Fruit fly (Drosophila melanogaster): ENCODE data around the gene Pex1.

DNA sequence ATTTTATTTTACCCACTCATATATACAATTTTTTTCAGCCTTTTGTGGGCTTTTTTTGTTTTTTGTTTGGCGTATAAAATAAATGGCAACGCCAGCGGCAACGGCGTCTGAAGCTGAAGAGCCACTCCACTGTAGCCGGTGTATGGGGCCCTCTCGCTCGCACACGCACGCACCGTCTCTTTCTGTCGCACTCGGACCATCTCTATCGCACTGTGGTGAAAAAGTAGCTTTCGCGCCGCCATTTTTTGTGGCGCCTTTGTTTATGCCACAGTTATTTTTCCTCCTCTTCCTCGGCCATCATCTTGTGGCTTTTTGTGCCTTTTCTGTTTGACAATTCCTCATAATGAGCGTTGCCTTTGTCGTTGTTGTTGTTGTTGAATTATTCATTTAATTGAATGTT lies 50.4 kb downstream of the Pex1 start:
- TF ChIP-seq CG14655 (GFP tag; optimal IDR thresholded peaks at IDR 0.05) (no peak), CG34367 (tag; optimal IDR thresholded peaks at IDR 0.05) (no peak), Ets98B (GFP tag; IDR thresholded peaks at IDR 0.05) (no peak), CG13204 (GFP tag; optimal IDR thresholded peaks at IDR 0.05) (no peak), EcR (GFP tag; optimal IDR thresholded peaks at IDR 0.05) (no peak), Snoo (tag; optimal IDR thresholded peaks at IDR 0.05) (no peak), Pif1A (GFP tag; optimal IDR thresholded peaks at IDR 0.05) (no peak), CG32121 (GFP tag; IDR thresholded peaks at IDR 0.05) (no peak), Pif1B (GFP tag; optimal IDR thresholded peaks at IDR 0.05) (no peak)

Measured in whole organism, pupa.